Fruit fly (Drosophila melanogaster) whole organism, embryonic: ENCODE results near the gene Mzt1.

Experiments
- ATbp ChIP-seq: fragments of 200-800 bp; sonication (Bioruptor generic); optimal IDR thresholded peaks from 2 replicates; lab custom pipeline; 2017; ENCODE audit warnings: missing biosample characterization, mild to moderate bottlenecking, missing genetic modification characterization, missing genetic modification reagents
- Aef1 ChIP-seq: fragments of 200-800 bp; sonication (Bioruptor generic); IDR thresholded peaks from 3 replicates; pipeline ENCODE4 v1.3.6; 2022; ENCODE audit warnings: missing biosample characterization, missing genetic modification characterization
- CG1233 ChIP-seq: fragments of 200-800 bp; sonication (Bioruptor generic); optimal IDR thresholded peaks from 4 replicates; lab custom pipeline; 2018; ENCODE audit warnings: missing biosample characterization, mild to moderate bottlenecking, missing genetic modification characterization
- CG12942 ChIP-seq: fragments of 200-800 bp; sonication (Bioruptor generic); optimal IDR thresholded peaks from 3 replicates; lab custom pipeline; 2016; ENCODE audit warnings: missing biosample characterization, missing genetic modification characterization
- CG13123 ChIP-seq: fragments of 200-800 bp; sonication (Bioruptor generic); optimal IDR thresholded peaks from 2 replicates; lab custom pipeline; 2016; ENCODE audit warnings: missing biosample characterization, missing genetic modification characterization
- CG16815 ChIP-seq: fragments of 200-800 bp; sonication (Bioruptor generic); optimal IDR thresholded peaks from 3 replicates; lab custom pipeline; 2017; ENCODE audit warnings: missing biosample characterization, mild to moderate bottlenecking, missing genetic modification characterization
- CG17829 ChIP-seq: fragments of 200-800 bp; optimal IDR thresholded peaks from 2 replicates; lab custom pipeline; 2019; ENCODE audit warnings: missing biosample characterization, mild to moderate bottlenecking, missing genetic modification characterization, moderate library complexity
- CG34376 ChIP-seq: fragments of 200-800 bp; sonication (Bioruptor generic); optimal IDR thresholded peaks from 2 replicates; lab custom pipeline; 2018; ENCODE audit warnings: missing biosample characterization, mild to moderate bottlenecking, missing genetic modification characterization
- CG6683 ChIP-seq: fragments of 200-800 bp; sonication (Bioruptor generic); optimal IDR thresholded peaks from 2 replicates; lab custom pipeline; 2017; ENCODE audit warnings: missing biosample characterization, mild to moderate bottlenecking, missing genetic modification characterization, missing genetic modification reagents
- CG6765 ChIP-seq: fragments of 200-800 bp; sonication (Bioruptor generic); optimal IDR thresholded peaks from 3 replicates; lab custom pipeline; 2017; ENCODE audit warnings: missing biosample characterization, mild to moderate bottlenecking, missing genetic modification characterization
- CG7372 ChIP-seq: fragments of 200-800 bp; sonication (Bioruptor generic); IDR thresholded peaks from 2 replicates; pipeline ENCODE4 v1.3.6; 2022; ENCODE audit warnings: missing biosample characterization, missing genetic modification characterization
- CG7839 ChIP-seq: fragments of 200-800 bp; sonication (Bioruptor generic); optimal IDR thresholded peaks from 3 replicates; lab custom pipeline; 2018; ENCODE audit warnings: missing biosample characterization, mild to moderate bottlenecking, missing genetic modification characterization, moderate library complexity
- CkIIα-i1 ChIP-seq: fragments of 200-800 bp; sonication (Bioruptor generic); IDR thresholded peaks from 2 replicates; pipeline ENCODE4 v1.3.6; 2022; ENCODE audit warnings: missing biosample characterization, missing genetic modification characterization
- Deaf1 ChIP-seq: fragments of 200-800 bp; optimal IDR thresholded peaks from 3 replicates; lab custom pipeline; 2019; ENCODE audit warnings: missing biosample characterization, mild to moderate bottlenecking, missing genetic modification characterization, moderate library complexity
- Dfd ChIP-seq, 2 experiments: fragments of >200 bp; optimal IDR thresholded peaks; 2 replicates each; lab custom pipeline; 2017; ENCODE audit warnings: missing biosample characterization in 2 of 2, missing genetic modification characterization in 2 of 2
- E2f1 ChIP-seq: fragments of 200-800 bp; sonication (Bioruptor generic); IDR thresholded peaks from 2 replicates; pipeline ENCODE4 v1.3.6; 2022; ENCODE audit warnings: missing biosample characterization, missing genetic modification characterization
- Eip74EF ChIP-seq, 2 experiments: fragments of 200-800 bp in 1 of 2; fragments of >200 bp in 1 of 2; sonication (Bioruptor generic) in 1 of 2; optimal IDR thresholded peaks; 2 replicates each; lab custom pipeline; 2017 to 2019; ENCODE audit warnings: missing biosample characterization in 2 of 2, missing genetic modification characterization in 2 of 2, mild to moderate bottlenecking in 1 of 2, moderate library complexity in 1 of 2
- Gug ChIP-seq: fragments of 200-800 bp; sonication (Bioruptor generic); IDR thresholded peaks from 4 replicates; pipeline ENCODE4 v1.3.6; 2022; ENCODE audit warnings: missing biosample characterization, missing genetic modification characterization
- HHEX ChIP-seq: fragments of 200-800 bp; sonication (Bioruptor generic); optimal IDR thresholded peaks from 3 replicates; lab custom pipeline; 2017; ENCODE audit warnings: missing biosample characterization, mild to moderate bottlenecking, missing genetic modification characterization, missing genetic modification reagents
- Hr78 ChIP-seq, 2 experiments: fragments of 200-800 bp in 1 of 2; fragments of >200 bp in 1 of 2; sonication (Bioruptor generic) in 1 of 2; optimal IDR thresholded peaks; 2 replicates each; lab custom pipeline; 2017 to 2019; ENCODE audit warnings: missing biosample characterization in 2 of 2, missing genetic modification characterization in 2 of 2, mild to moderate bottlenecking in 1 of 2, moderate library complexity in 1 of 2
- Hsf ChIP-seq: fragments of 200-800 bp; sonication (Bioruptor generic); optimal IDR thresholded peaks from 3 replicates; lab custom pipeline; 2016; ENCODE audit warnings: missing biosample characterization, missing genetic modification characterization
- MESR4 ChIP-seq: fragments of 200-800 bp; sonication (Bioruptor generic); optimal IDR thresholded peaks from 2 replicates; lab custom pipeline; 2018; ENCODE audit warnings: missing biosample characterization, mild to moderate bottlenecking, missing genetic modification characterization, moderate library complexity
- Mes4 ChIP-seq: fragments of 200-800 bp; sonication (Bioruptor generic); optimal IDR thresholded peaks from 2 replicates; lab custom pipeline; 2016; ENCODE audit warnings: missing biosample characterization, missing genetic modification characterization
- Nf-YA ChIP-seq: fragments of 200-800 bp; sonication (Bioruptor generic); IDR thresholded peaks from 2 replicates; pipeline ENCODE4 v1.3.6; 2022; ENCODE audit warnings: missing biosample characterization, missing genetic modification characterization
- Ptx1 ChIP-seq: fragments of 200-800 bp; sonication (Bioruptor generic); IDR thresholded peaks from 2 replicates; pipeline ENCODE4 v1.3.6; 2022; ENCODE audit warnings: missing biosample characterization, missing genetic modification characterization
- Scr ChIP-seq: fragments of 200-800 bp; sonication (Bioruptor generic); IDR thresholded peaks from 2 replicates; pipeline ENCODE4 v1.3.6; 2022; ENCODE audit warnings: missing biosample characterization, missing genetic modification characterization; ENCODE audit not compliant: partially characterized antibody
- Sox100B ChIP-seq: fragments of 200-800 bp; sonication (Bioruptor generic); optimal IDR thresholded peaks from 3 replicates; lab custom pipeline; 2018; ENCODE audit warnings: missing biosample characterization, mild to moderate bottlenecking, missing genetic modification characterization
- Trl ChIP-seq, 3 experiments: fragments of >200 bp in 2 of 3; fragments of 200-800 bp in 1 of 3; sonication (Bioruptor generic) in 1 of 3; optimal IDR thresholded peaks; 2 replicates in 1 of 3; 3 replicates in 2 of 3; lab custom pipeline; 2016 to 2017; ENCODE audit warnings: missing biosample characterization in 1 of 3, missing genetic modification characterization in 1 of 3
- Usf ChIP-seq: fragments of 200-800 bp; sonication (Bioruptor generic); optimal IDR thresholded peaks from 2 replicates; lab custom pipeline; 2017; ENCODE audit warnings: missing genotype, missing biosample characterization, missing genetic modification characterization
- Xrp1 ChIP-seq: fragments of 200-800 bp; sonication (Bioruptor generic); IDR thresholded peaks from 2 replicates; pipeline ENCODE4 v1.3.6; 2022; ENCODE audit warnings: missing biosample characterization, missing genetic modification characterization
- ap ChIP-seq: fragments of 200-800 bp; sonication (Bioruptor generic); IDR thresholded peaks from 2 replicates; pipeline ENCODE4 v1.3.6; 2022; ENCODE audit warnings: missing biosample characterization, missing genetic modification characterization
- dpn ChIP-seq, 2 experiments: fragments of 200-800 bp; sonication (Bioruptor generic); optimal IDR thresholded peaks; 3 replicates each; lab custom pipeline; 2016; ENCODE audit warnings: missing biosample characterization in 2 of 2, missing genetic modification characterization in 2 of 2
- ftz-f1 ChIP-seq: fragments of 200-800 bp; sonication (Bioruptor generic); optimal IDR thresholded peaks from 2 replicates; lab custom pipeline; 2016; ENCODE audit warnings: missing biosample characterization, missing genetic modification characterization
- ind ChIP-seq: fragments of 200-800 bp; sonication (Bioruptor generic); optimal IDR thresholded peaks from 3 replicates; lab custom pipeline; 2016; ENCODE audit warnings: missing biosample characterization, missing genetic modification characterization
- jing ChIP-seq: fragments of 200-800 bp; sonication (Bioruptor generic); optimal IDR thresholded peaks from 2 replicates; lab custom pipeline; 2018; ENCODE audit warnings: missing biosample characterization, mild to moderate bottlenecking, missing genetic modification characterization
- knrl ChIP-seq: fragments of 200-800 bp; sonication (Bioruptor generic); IDR thresholded peaks from 3 replicates; pipeline ENCODE4 v1.3.6; 2022; ENCODE audit warnings: missing biosample characterization, missing genetic modification characterization; ENCODE audit not compliant: partially characterized antibody
- lilli ChIP-seq: fragments of 200-800 bp; sonication (Bioruptor generic); optimal IDR thresholded peaks from 3 replicates; lab custom pipeline; 2016; ENCODE audit warnings: missing biosample characterization, missing genetic modification characterization
- maf-S ChIP-seq: fragments of 200-800 bp; sonication (Bioruptor generic); optimal IDR thresholded peaks from 2 replicates; lab custom pipeline; 2016; ENCODE audit warnings: missing biosample characterization, missing genetic modification characterization
- pfk ChIP-seq: fragments of 200-800 bp; sonication (Bioruptor generic); optimal IDR thresholded peaks from 2 replicates; lab custom pipeline; 2018; ENCODE audit warnings: missing biosample characterization, mild to moderate bottlenecking, missing genetic modification characterization, moderate library complexity
- phol ChIP-seq: fragments of 200-800 bp; sonication (Bioruptor generic); optimal IDR thresholded peaks from 3 replicates; lab custom pipeline; 2018; ENCODE audit warnings: missing biosample characterization, mild to moderate bottlenecking, missing genetic modification characterization, moderate library complexity
- sens ChIP-seq: fragments of 200-800 bp; sonication (Bioruptor generic); peaks from one replicate; lab custom pipeline; 2016; ENCODE audit warnings: missing biosample characterization, missing genetic modification characterization
- shn ChIP-seq: fragments of 200-800 bp; sonication (Bioruptor generic); optimal IDR thresholded peaks from 3 replicates; lab custom pipeline; 2016; ENCODE audit warnings: missing biosample characterization, missing genetic modification characterization
- so ChIP-seq: fragments of 200-800 bp; sonication (Bioruptor generic); IDR thresholded peaks from 3 replicates; pipeline ENCODE4 v1.3.6; 2022; ENCODE audit warnings: missing biosample characterization, missing genetic modification characterization
- sr ChIP-seq: fragments of 200-800 bp; sonication (Bioruptor generic); IDR thresholded peaks from 3 replicates; pipeline ENCODE4 v1.3.6; 2022; ENCODE audit warnings: missing biosample characterization, missing genetic modification characterization
- tap ChIP-seq: fragments of 200-800 bp; optimal IDR thresholded peaks from 3 replicates; lab custom pipeline; 2019; ENCODE audit warnings: missing biosample characterization, mild to moderate bottlenecking, missing genetic modification characterization, moderate library complexity
- tll ChIP-seq, 2 experiments: fragments of 200-800 bp in 1 of 2; fragments of >200 bp in 1 of 2; sonication (Bioruptor generic) in 1 of 2; optimal IDR thresholded peaks; 2 replicates each; lab custom pipeline; 2017 to 2019; ENCODE audit warnings: missing biosample characterization in 2 of 2, missing genetic modification characterization in 2 of 2, mild to moderate bottlenecking in 1 of 2, moderate library complexity in 1 of 2
- trh ChIP-seq: fragments of 200-800 bp; sonication (Bioruptor generic); optimal IDR thresholded peaks from 2 replicates; lab custom pipeline; 2016; ENCODE audit warnings: missing biosample characterization, missing genetic modification characterization
- zfh2 ChIP-seq: fragments of 200-800 bp; sonication (Bioruptor generic); optimal IDR thresholded peaks from 2 replicates; lab custom pipeline; 2016; ENCODE audit warnings: missing biosample characterization, missing genetic modification characterization

The Mzt1 gene

dm6 chr3L:2418769-2419168 lies 29.7 kb downstream of the Mzt1 start (continued):
- TF ChIP-seq sens (GFP tag; lab: Kevin White, UChicago) (peak; percentile 96), Aef1 (peak; percentile 92), Ptx1 (peak; percentile 82), CG7839 (tag; lab: Kevin White, UChicago) (peak; percentile 93), Gug (GFP tag; lab: Robert Waterston, UW) (peak; percentile 83), tap (peak; percentile 87), CG12942 (GFP tag; lab: Kevin White, UChicago) (peak; percentile 45), Xrp1 (GFP tag; lab: Robert Waterston, UW) (peak; percentile 90), pfk (GFP tag; lab: Kevin White, UChicago) (no peak), dpn (GFP tag; optimal IDR thresholded peaks at IDR 0.05; lab: Kevin White, UChicago) (peak; percentile 74), shn (GFP tag; lab: Kevin White, UChicago) (no peak), E2f1 (GFP tag; lab: Robert Waterston, UW) (peak; percentile 83), so (peak; percentile 89), sr (0 out of 3 replicates have a peak, but pooled peaks have one; percentile 25), Deaf1 (tag; lab: Kevin White, UChicago) (peak; percentile 73), Sox100B (GFP tag; lab: Kevin White, UChicago) (peak; percentile 83), Eip74EF (GFP tag; optimal IDR thresholded peaks at IDR 0.05; lab: Kevin White, UChicago) (peak in 1 of 2 experiments; percentile 91), CG1233 (GFP tag; lab: Kevin White, UChicago) (peak; percentile 81), Trl (optimal IDR thresholded peaks at IDR 0.05; lab: Kevin White, UChicago) (no peak), Trl (GFP tag; optimal IDR thresholded peaks at IDR 0.05; lab: Kevin White, UChicago) (peak; percentile 75), ATbp (GFP tag; lab: Kevin White, UChicago) (peak; percentile 64), Nf-YA (GFP tag; lab: Robert Waterston, UW) (peak; percentile 80), CG34376 (GFP tag; lab: Kevin White, UChicago) (peak; percentile 52), knrl (GFP tag; lab: Robert Waterston, UW) (no peak), lilli (GFP tag; lab: Kevin White, UChicago) (peak; percentile 72), trh (GFP tag; lab: Kevin White, UChicago) (no peak), Scr (GFP tag; lab: Robert Waterston, UW) (no peak), Dfd (GFP tag; optimal IDR thresholded peaks at IDR 0.05; lab: Kevin White, UChicago) (no peak), CG13123 (GFP tag; lab: Kevin White, UChicago) (no peak), jing (GFP tag; lab: Kevin White, UChicago) (peak; percentile 11), ind (GFP tag; lab: Kevin White, UChicago) (peak; percentile 88), CG7372 (GFP tag; lab: Robert Waterston, UW) (peak; percentile 84), CG17829 (tag; lab: Kevin White, UChicago) (peak; percentile 64), phol (tag; lab: Kevin White, UChicago) (peak; percentile 86), CG6765 (GFP tag; lab: Kevin White, UChicago) (peak; percentile 71), maf-S (GFP tag; lab: Kevin White, UChicago) (no peak), MESR4 (GFP tag; lab: Kevin White, UChicago) (no peak), Hr78 (GFP tag; optimal IDR thresholded peaks at IDR 0.05; lab: Kevin White, UChicago) (peak in 1 of 2 experiments; percentile 82), zfh2 (GFP tag; lab: Kevin White, UChicago) (peak; percentile 36), HHEX (peak; percentile 89), ftz-f1 (GFP tag; lab: Kevin White, UChicago) (peak; percentile 81), ap (GFP tag; lab: Robert Waterston, UW) (peak; percentile 77), CG6683 (GFP tag; lab: Kevin White, UChicago) (peak; percentile 42), Usf (peak; percentile 18), tll (GFP tag; optimal IDR thresholded peaks at IDR 0.05; lab: Kevin White, UChicago) (no peak), Mes4 (GFP tag; lab: Kevin White, UChicago) (peak; percentile 50), CG16815 (GFP tag; lab: Kevin White, UChicago) (peak; percentile 42), Hsf (peak; percentile 69), CkIIα-i1 (GFP tag; lab: Robert Waterston, UW) (peak; percentile 37; the same call in 1 of the 2 replicates)
